Worm (Caenorhabditis elegans) whole organism, L4/young adult: ENCODE data around the gene srh-275.

Source experiments
- W03F9.2 ChIP-seq: fragments of 150-350 bp; optimal IDR thresholded peaks from 2 replicates; lab custom pipeline; 2014; ENCODE audit warnings: missing biosample characterization, missing genetic modification characterization
- dao-5 ChIP-seq: sonication (generic microtip); optimal IDR thresholded peaks from 2 replicates; lab custom pipeline; 2016; ENCODE audit warnings: missing genotype, missing genetic modification characterization, moderate library complexity, missing compliant biosample characterization
- him-1 ChIP-seq: sonication (generic microtip); optimal IDR thresholded peaks from 2 replicates; lab custom pipeline; 2016; ENCODE audit warnings: missing genotype, missing genetic modification reagents, missing genetic modification characterization, missing compliant biosample characterization

- TF ChIP-seq W03F9.2 (tag; lab: Kevin White, UChicago) (no peak), him-1 (tag; lab: Kevin White, UChicago) (no peak), dao-5 (tag; lab: Kevin White, UChicago) (no peak)
Observed at ce11 chrV:7320909-7321308, 31.9 kb upstream of the srh-275 start, which contains the start of gene lmd-4.
